Fruit fly (Drosophila melanogaster) whole organism, embryonic: ENCODE measurements around the gene CG16753.

Experiments
- Bdp1 ChIP-seq: fragments of 200-800 bp; sonication (Bioruptor generic); optimal IDR thresholded peaks from 3 replicates; lab custom pipeline; 2016; ENCODE audit warnings: missing biosample characterization, missing genetic modification characterization
- CG11560 ChIP-seq: fragments of 200-800 bp; sonication (Bioruptor generic); IDR thresholded peaks from 3 replicates; pipeline ENCODE4 v1.3.6; 2022; ENCODE audit warnings: missing biosample characterization, missing genetic modification characterization
- CG12744 ChIP-seq: fragments of 200-800 bp; sonication (Bioruptor generic); optimal IDR thresholded peaks from 2 replicates; lab custom pipeline; 2016; ENCODE audit warnings: missing biosample characterization, missing genetic modification characterization
- CG14667 ChIP-seq: fragments of 200-800 bp; sonication (Bioruptor generic); IDR thresholded peaks from 2 replicates; pipeline ENCODE4 v1.3.6; 2022; ENCODE audit warnings: missing biosample characterization, missing genetic modification characterization
- CG1529 ChIP-seq: fragments of 200-800 bp; sonication (Bioruptor generic); optimal IDR thresholded peaks from 3 replicates; lab custom pipeline; 2018; ENCODE audit warnings: missing biosample characterization, missing genetic modification characterization
- CG1602 ChIP-seq: fragments of 200-800 bp; sonication (Bioruptor generic); optimal IDR thresholded peaks from 3 replicates; lab custom pipeline; 2016; ENCODE audit warnings: missing biosample characterization, missing genetic modification characterization
- CG17385 ChIP-seq: fragments of 200-800 bp; sonication (Bioruptor generic); optimal IDR thresholded peaks from 3 replicates; lab custom pipeline; 2018; ENCODE audit warnings: missing biosample characterization, mild to moderate bottlenecking, missing genetic modification characterization
- CG1792 ChIP-seq: fragments of 200-800 bp; sonication (Bioruptor generic); optimal IDR thresholded peaks from 2 replicates; lab custom pipeline; 2016; ENCODE audit warnings: missing biosample characterization, missing genetic modification characterization
- CG30403 ChIP-seq: fragments of 200-800 bp; sonication (Bioruptor generic); optimal IDR thresholded peaks from 3 replicates; lab custom pipeline; 2016; ENCODE audit warnings: missing biosample characterization, missing genetic modification characterization
- CG3065 ChIP-seq: fragments of 200-800 bp; sonication (Bioruptor generic); optimal IDR thresholded peaks from 2 replicates; lab custom pipeline; 2016; ENCODE audit warnings: missing biosample characterization, missing genetic modification characterization
- CG34376 ChIP-seq: fragments of 200-800 bp; sonication (Bioruptor generic); optimal IDR thresholded peaks from 2 replicates; lab custom pipeline; 2018; ENCODE audit warnings: missing biosample characterization, mild to moderate bottlenecking, missing genetic modification characterization
- CG34422 ChIP-seq: fragments of 200-800 bp; sonication (Bioruptor generic); IDR thresholded peaks from 3 replicates; pipeline ENCODE4 v1.3.6; 2022; ENCODE audit warnings: missing biosample characterization, missing genetic modification characterization
- CG7271 ChIP-seq: fragments of 200-800 bp; sonication (Bioruptor generic); optimal IDR thresholded peaks from 2 replicates; lab custom pipeline; 2018; ENCODE audit warnings: missing biosample characterization, mild to moderate bottlenecking, missing genetic modification characterization, moderate library complexity
- CG7556 ChIP-seq: fragments of 200-800 bp; sonication (Bioruptor generic); optimal IDR thresholded peaks from 2 replicates; lab custom pipeline; 2017; ENCODE audit warnings: missing biosample characterization, mild to moderate bottlenecking, missing genetic modification characterization
- CG7987 ChIP-seq: fragments of 200-800 bp; sonication (Bioruptor generic); optimal IDR thresholded peaks from 2 replicates; lab custom pipeline; 2018; ENCODE audit warnings: missing biosample characterization, mild to moderate bottlenecking, missing genetic modification characterization, moderate library complexity
- CG8281 ChIP-seq: fragments of 200-800 bp; sonication (Bioruptor generic); optimal IDR thresholded peaks from 2 replicates; lab custom pipeline; 2018; ENCODE audit warnings: missing biosample characterization, mild to moderate bottlenecking, missing genetic modification characterization, moderate library complexity
- CG8359 ChIP-seq: fragments of 200-800 bp; sonication (Bioruptor generic); optimal IDR thresholded peaks from 2 replicates; lab custom pipeline; 2017; ENCODE audit warnings: missing biosample characterization, mild to moderate bottlenecking, missing genetic modification characterization, borderline replicate concordance
- CG8765 ChIP-seq: fragments of 200-800 bp; sonication (Bioruptor generic); IDR thresholded peaks from 2 replicates; pipeline ENCODE4 v1.3.6; 2022; ENCODE audit warnings: missing biosample characterization, missing genetic modification characterization
- CG9727 ChIP-seq: fragments of 200-800 bp; sonication (Bioruptor generic); optimal IDR thresholded peaks from 3 replicates; lab custom pipeline; 2017; ENCODE audit warnings: missing biosample characterization, mild to moderate bottlenecking, missing genetic modification characterization
- CHES-1-like ChIP-seq: fragments of 200-800 bp; sonication (Bioruptor generic); optimal IDR thresholded peaks from 2 replicates; lab custom pipeline; 2016; ENCODE audit warnings: missing biosample characterization, missing genetic modification characterization
- Dfd ChIP-seq, 2 experiments: fragments of >200 bp; optimal IDR thresholded peaks; 2 replicates each; lab custom pipeline; 2017; ENCODE audit warnings: missing biosample characterization in 2 of 2, missing genetic modification characterization in 2 of 2
- Doc2 ChIP-seq: fragments of 200-800 bp; sonication (Bioruptor generic); IDR thresholded peaks from 2 replicates; pipeline ENCODE4 v1.3.6; 2022; ENCODE audit warnings: missing biosample characterization, missing genetic modification characterization
- Dref ChIP-seq: fragments of 200-800 bp; sonication (Bioruptor generic); IDR thresholded peaks from 2 replicates; pipeline ENCODE4 v1.3.6; 2022; ENCODE audit warnings: missing biosample characterization, missing genetic modification characterization
- Ets65A ChIP-seq: fragments of 200-800 bp; sonication (Bioruptor generic); peaks from one replicate; lab custom pipeline; 2016; ENCODE audit warnings: missing biosample characterization, missing genetic modification characterization
- Gug ChIP-seq: fragments of 200-800 bp; sonication (Bioruptor generic); IDR thresholded peaks from 4 replicates; pipeline ENCODE4 v1.3.6; 2022; ENCODE audit warnings: missing biosample characterization, missing genetic modification characterization
- Hsf ChIP-seq: fragments of 200-800 bp; sonication (Bioruptor generic); optimal IDR thresholded peaks from 3 replicates; lab custom pipeline; 2016; ENCODE audit warnings: missing biosample characterization, missing genetic modification characterization
- Med ChIP-seq: fragments of 200-800 bp; sonication (Bioruptor generic); peaks from one replicate; lab custom pipeline; 2016; ENCODE audit warnings: missing biosample characterization, missing genetic modification characterization, mild to moderate bottlenecking, inconsistent platforms, moderate library complexity
- Xbp1 ChIP-seq: fragments of 200-800 bp; sonication (Bioruptor generic); optimal IDR thresholded peaks from 3 replicates; lab custom pipeline; 2016; ENCODE audit warnings: missing biosample characterization, mild to moderate bottlenecking, missing genetic modification characterization
- ab ChIP-seq: fragments of 200-800 bp; sonication (Bioruptor generic); optimal IDR thresholded peaks from 2 replicates; lab custom pipeline; 2016; ENCODE audit warnings: missing biosample characterization, missing genetic modification characterization
- abd-A ChIP-seq: fragments of 200-800 bp; sonication (Bioruptor generic); optimal IDR thresholded peaks from 3 replicates; lab custom pipeline; 2019; ENCODE audit warnings: missing biosample characterization, mild to moderate bottlenecking, missing genetic modification characterization, moderate library complexity
- al ChIP-seq: fragments of 200-800 bp; sonication (Bioruptor generic); IDR thresholded peaks from 2 replicates; pipeline ENCODE4 v1.3.6; 2022; ENCODE audit warnings: missing biosample characterization, missing genetic modification characterization
- bab2 ChIP-seq: fragments of 200-800 bp; sonication (Bioruptor generic); optimal IDR thresholded peaks from 2 replicates; lab custom pipeline; 2016; ENCODE audit warnings: missing biosample characterization, missing genetic modification characterization
- bcd ChIP-seq: fragments of 200-800 bp; sonication (Bioruptor generic); optimal IDR thresholded peaks from 2 replicates; lab custom pipeline; 2017; ENCODE audit warnings: missing biosample characterization, mild to moderate bottlenecking, missing genetic modification characterization
- caup ChIP-seq: fragments of 200-800 bp; sonication (Bioruptor generic); optimal IDR thresholded peaks from 3 replicates; lab custom pipeline; 2017; ENCODE audit warnings: missing biosample characterization, mild to moderate bottlenecking, missing genetic modification characterization, moderate library complexity; ENCODE audit not compliant: severe bottlenecking
- chinmo ChIP-seq: fragments of 200-800 bp; sonication (Bioruptor generic); IDR thresholded peaks from 4 replicates; pipeline ENCODE4 v1.3.6; 2022; ENCODE audit warnings: missing biosample characterization, missing genetic modification characterization; ENCODE audit not compliant: partially characterized antibody
- ci ChIP-seq: fragments of 200-800 bp; sonication (Bioruptor generic); IDR thresholded peaks from 3 replicates; pipeline ENCODE4 v1.3.6; 2022; ENCODE audit warnings: missing biosample characterization, missing genetic modification characterization
- dimm ChIP-seq: fragments of 200-800 bp; sonication (Bioruptor generic); IDR thresholded peaks from 2 replicates; pipeline ENCODE4 v1.3.6; 2022; ENCODE audit warnings: missing biosample characterization, missing genetic modification characterization
- dmrt11E ChIP-seq: fragments of 200-800 bp; sonication (Bioruptor generic); optimal IDR thresholded peaks from 3 replicates; lab custom pipeline; 2018; ENCODE audit warnings: missing biosample characterization, mild to moderate bottlenecking, missing genetic modification characterization, moderate library complexity
- en ChIP-seq: fragments of 200-800 bp; sonication (Bioruptor generic); optimal IDR thresholded peaks from 2 replicates; lab custom pipeline; 2016; ENCODE audit warnings: missing biosample characterization, missing genetic modification characterization
- fru ChIP-seq: fragments of >200 bp; optimal IDR thresholded peaks from 2 replicates; lab custom pipeline; 2017
- gcm ChIP-seq: fragments of 200-800 bp; sonication (Bioruptor generic); optimal IDR thresholded peaks from 2 replicates; lab custom pipeline; 2019; ENCODE audit warnings: missing biosample characterization, mild to moderate bottlenecking, missing genetic modification characterization, moderate library complexity
- inv ChIP-seq: fragments of 200-800 bp; sonication (Bioruptor generic); IDR thresholded peaks from 2 replicates; pipeline ENCODE4 v1.3.6; 2022; ENCODE audit warnings: missing biosample characterization, missing genetic modification characterization; ENCODE audit not compliant: partially characterized antibody
- jing ChIP-seq: fragments of 200-800 bp; sonication (Bioruptor generic); optimal IDR thresholded peaks from 2 replicates; lab custom pipeline; 2018; ENCODE audit warnings: missing biosample characterization, mild to moderate bottlenecking, missing genetic modification characterization
- ken ChIP-seq: fragments of 200-800 bp; sonication (Bioruptor generic); IDR thresholded peaks from 3 replicates; pipeline ENCODE4 v1.3.6; 2022; ENCODE audit warnings: missing biosample characterization, missing genetic modification characterization
- pnt ChIP-seq: fragments of 200-800 bp; sonication (Bioruptor generic); optimal IDR thresholded peaks from 3 replicates; lab custom pipeline; 2016; ENCODE audit warnings: missing biosample characterization, missing genetic modification characterization
- pros ChIP-seq: fragments of 200-800 bp; sonication (Bioruptor generic); optimal IDR thresholded peaks from 3 replicates; lab custom pipeline; 2019; ENCODE audit warnings: missing biosample characterization, mild to moderate bottlenecking, missing genetic modification characterization, moderate library complexity
- slbo ChIP-seq: fragments of 200-800 bp; sonication (Bioruptor generic); IDR thresholded peaks from 2 replicates; pipeline ENCODE4 v1.3.6; 2022; ENCODE audit warnings: missing biosample characterization, missing genetic modification characterization
- ssp ChIP-seq: fragments of 200-800 bp; sonication (Bioruptor generic); IDR thresholded peaks from 2 replicates; pipeline ENCODE4 v1.3.6; 2022; ENCODE audit warnings: missing biosample characterization, missing genetic modification characterization
- tio ChIP-seq: fragments of 200-800 bp; sonication (Bioruptor generic); optimal IDR thresholded peaks from 2 replicates; lab custom pipeline; 2017; ENCODE audit warnings: missing biosample characterization, missing genetic modification characterization, inconsistent platforms
- toy ChIP-seq: fragments of 200-800 bp; sonication (Bioruptor generic); IDR thresholded peaks from 2 replicates; pipeline ENCODE4 v1.3.6; 2022; ENCODE audit warnings: missing biosample characterization, missing genetic modification characterization

CG16753 gene

DNA sequence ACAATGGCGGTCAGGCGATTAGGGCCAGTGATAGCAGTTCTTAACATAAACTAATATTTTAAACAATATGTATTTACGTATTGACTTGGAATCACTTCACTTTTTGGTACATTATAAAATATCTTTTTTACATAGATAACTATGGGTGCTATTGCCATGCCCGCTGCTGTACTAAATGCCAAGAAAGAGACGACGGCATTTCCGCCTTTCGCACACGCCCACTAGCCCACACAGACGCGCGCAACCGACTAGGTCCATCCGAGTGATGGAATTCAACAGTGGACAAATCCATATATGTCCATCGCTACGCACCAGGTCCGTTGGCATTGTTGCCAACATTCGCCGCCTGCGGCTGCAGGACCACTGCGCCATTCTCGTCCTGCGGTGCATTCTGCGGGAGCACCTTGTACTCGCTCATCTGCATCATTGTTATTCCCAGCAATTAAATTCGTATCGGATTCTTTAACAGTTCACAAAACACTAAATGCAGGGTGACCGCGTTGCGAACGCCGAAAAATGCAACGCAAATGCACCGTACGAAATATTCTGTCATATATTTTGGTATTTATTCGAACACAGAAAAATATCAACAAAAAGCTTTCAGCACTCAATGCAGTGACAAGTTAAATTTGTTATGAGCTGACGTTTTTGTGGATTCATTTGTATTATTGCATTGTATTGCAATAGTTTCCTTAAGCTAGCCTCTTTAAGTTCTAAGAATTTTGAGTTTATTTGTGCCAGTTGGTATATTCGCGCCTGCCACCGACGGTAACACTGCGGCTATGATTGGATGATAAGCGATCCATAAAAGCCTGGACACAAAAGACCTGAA is 8.3 kb upstream of the CG16753 start, which contains the start of the genes scramb2 and Sk2 (continued):
- TF ChIP-seq caup (GFP tag; lab: Kevin White, UChicago) (peak; percentile 96), Ets65A (GFP tag; lab: Kevin White, UChicago) (peak; percentile 99), CG8359 (GFP tag; lab: Kevin White, UChicago) (peak; percentile 85), CG12744 (GFP tag; lab: Kevin White, UChicago) (peak; percentile 72), CG17385 (GFP tag; lab: Kevin White, UChicago) (peak; percentile 93), CG14667 (GFP tag; lab: Robert Waterston, UW) (peak; percentile 88), Gug (GFP tag; lab: Robert Waterston, UW) (peak; percentile 89), CG7556 (peak; percentile 95), toy (peak; percentile 87), Med (GFP tag; lab: Kevin White, UChicago) (peak; percentile 98), gcm (GFP tag; lab: Kevin White, UChicago) (peak; percentile 94), pnt (GFP tag; lab: Kevin White, UChicago) (peak; percentile 75), jing (GFP tag; lab: Kevin White, UChicago) (peak; percentile 90), CG7987 (GFP tag; lab: Kevin White, UChicago) (peak; percentile 83), Doc2 (peak; percentile 81), dmrt11E (tag; lab: Kevin White, UChicago) (peak; percentile 91), CG3065 (GFP tag; lab: Kevin White, UChicago) (peak; percentile 96), CG7271 (tag; lab: Kevin White, UChicago) (peak; percentile 88), dimm (GFP tag; lab: Robert Waterston, UW) (peak; percentile 83), fru (lab: Kevin White, UChicago) (no peak), en (peak; percentile 55), pros (GFP tag; lab: Kevin White, UChicago) (peak; percentile 71), abd-A (tag; lab: Kevin White, UChicago) (no peak), CG34376 (GFP tag; lab: Kevin White, UChicago) (peak; percentile 93), slbo (GFP tag; lab: Robert Waterston, UW) (peak; percentile 95), Dfd (GFP tag; optimal IDR thresholded peaks at IDR 0.05; lab: Kevin White, UChicago) (peak in 1 of 2 experiments; percentile 19), CG1529 (peak; percentile 93), CHES-1-like (GFP tag; lab: Kevin White, UChicago) (peak; percentile 57), CG30403 (GFP tag; lab: Kevin White, UChicago) (peak; percentile 94), CG8765 (peak; percentile 85), Dref (GFP tag; lab: Robert Waterston, UW) (peak; percentile 38; the same call in 1 of the 2 replicates), inv (GFP tag; lab: Robert Waterston, UW) (no peak), Xbp1 (peak; percentile 95), tio (GFP tag; lab: Kevin White, UChicago) (peak; percentile 90), Bdp1 (GFP tag; lab: Kevin White, UChicago) (peak; percentile 75), chinmo (GFP tag; lab: Robert Waterston, UW) (no peak), al (peak; percentile 90), ssp (peak; percentile 82), bcd (GFP tag; lab: Kevin White, UChicago) (peak; percentile 95), CG34422 (peak; percentile 96), ci (GFP tag; lab: Robert Waterston, UW) (peak; percentile 97), CG1792 (GFP tag; lab: Kevin White, UChicago) (peak; percentile 81), ab (GFP tag; lab: Kevin White, UChicago) (peak; percentile 71), bab2 (peak; percentile 87), CG9727 (GFP tag; lab: Kevin White, UChicago) (peak; percentile 94), ken (GFP tag; lab: Robert Waterston, UW) (peak; percentile 91), CG11560 (tag; lab: Robert Waterston, UW) (peak; percentile 79), Hsf (GFP tag; lab: Kevin White, UChicago) (peak; percentile 94), CG1602 (GFP tag; lab: Kevin White, UChicago) (peak; percentile 89), CG8281 (tag; lab: Kevin White, UChicago) (peak; percentile 84)
